Fruit fly (Drosophila melanogaster): Measurements from ENCODE around the gene Rac1.
A peak's percentile ranks its signal among the peaks of the same experiment; 100 is the strongest.

The Rac1 gene

DNA sequence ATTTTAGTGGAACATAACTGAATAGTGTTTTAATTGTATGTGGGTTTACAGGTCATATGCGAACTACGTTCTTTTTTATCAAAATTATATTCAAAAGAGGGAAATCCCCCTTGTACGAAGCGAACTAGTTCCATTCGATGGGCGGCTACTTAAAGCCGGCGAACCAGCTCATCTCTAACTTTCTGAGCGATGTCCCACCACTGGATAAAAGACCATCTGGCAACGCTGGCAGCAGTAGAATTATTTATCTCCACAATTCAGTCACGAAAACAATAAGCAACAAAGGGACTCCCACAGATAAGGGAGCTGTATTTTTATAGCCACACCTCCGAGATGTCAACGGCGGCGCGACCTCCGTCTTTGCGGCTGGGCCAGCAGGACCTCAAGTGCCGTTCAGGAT is 6.8 kb downstream of the Rac1 start, which contains the start of gene Rabex-5 (continued):
- TF ChIP-seq CG17568 (GFP tag; optimal IDR thresholded peaks at IDR 0.05) (no peak), ftz-f1 (GFP tag; optimal IDR thresholded peaks at IDR 0.05) (peak; percentile 0), hkb (optimal IDR thresholded peaks at IDR 0.05) (no peak), hkb (GFP tag; IDR thresholded peaks at IDR 0.05) (no peak), CG13624 (GFP tag; optimal IDR thresholded peaks at IDR 0.05) (peak; percentile 43), Hey (tag; optimal IDR thresholded peaks at IDR 0.05) (no peak), CG10147 (GFP tag; optimal IDR thresholded peaks at IDR 0.05) (peak; percentile 6), crp (GFP tag; optimal IDR thresholded peaks at IDR 0.05) (no peak), Sin3A (optimal IDR thresholded peaks at IDR 0.05) (peak; percentile 36), gcm2 (GFP tag; optimal IDR thresholded peaks at IDR 0.05) (no peak), NK7.1 (GFP tag; optimal IDR thresholded peaks at IDR 0.05) (peak; percentile 9), ci (GFP tag; IDR thresholded peaks at IDR 0.05) (peak; percentile 51; the same call in 1 of the 3 replicates), pho (GFP tag; optimal IDR thresholded peaks at IDR 0.05) (peak; percentile 33), az2 (GFP tag; optimal IDR thresholded peaks at IDR 0.05) (peak; percentile 35), E2f1 (GFP tag; IDR thresholded peaks at IDR 0.05) (no peak), dpn (GFP tag; optimal IDR thresholded peaks at IDR 0.05) (peak; percentile 26 to 37), CG8290 (GFP tag; optimal IDR thresholded peaks at IDR 0.05) (no peak), CG8290 (tag; optimal IDR thresholded peaks at IDR 0.05) (peak in 1 of 2 experiments; percentile 49), sd (tag; optimal IDR thresholded peaks at IDR 0.05) (no peak), ems (GFP tag; optimal IDR thresholded peaks at IDR 0.05) (peak; percentile 14), nom (GFP tag; optimal IDR thresholded peaks at IDR 0.05) (peak; percentile 9), Myb (GFP tag; optimal IDR thresholded peaks at IDR 0.05) (peak; percentile 46), CG14441 (GFP tag; IDR thresholded peaks at IDR 0.05) (no peak), knrl (GFP tag; IDR thresholded peaks at IDR 0.05; ENCODE audit: partially characterized antibody) (peak; percentile 88), CG33213 (GFP tag; optimal IDR thresholded peaks at IDR 0.05) (peak; percentile 93), Elba2 (GFP tag; optimal IDR thresholded peaks at IDR 0.05) (no peak), E2f2 (GFP tag; IDR thresholded peaks at IDR 0.05) (peak; percentile 74), CG7372 (GFP tag; IDR thresholded peaks at IDR 0.05) (0 out of 2 replicates have a peak, but pooled peaks have one; percentile 13), org-1 (GFP tag; optimal IDR thresholded peaks at IDR 0.05) (no peak), jigr1 (GFP tag; IDR thresholded peaks at IDR 0.05) (no peak), CG8089 (GFP tag; optimal IDR thresholded peaks at IDR 0.05) (no peak), Oaz (GFP tag; IDR thresholded peaks at IDR 0.05) (no peak), CG12155 (GFP tag; optimal IDR thresholded peaks at IDR 0.05) (peak; percentile 45), Blimp-1 (GFP tag; optimal IDR thresholded peaks at IDR 0.05) (no peak), lab (GFP tag; optimal IDR thresholded peaks at IDR 0.05) (no peak), CG2120 (GFP tag; optimal IDR thresholded peaks at IDR 0.05) (peak; percentile 77), MESR4 (GFP tag; optimal IDR thresholded peaks at IDR 0.05) (peak; percentile 79), dati (GFP tag; IDR thresholded peaks at IDR 0.05) (no peak), unpg (GFP tag; optimal IDR thresholded peaks at IDR 0.05) (peak; percentile 6), CG14014 (GFP tag; IDR thresholded peaks at IDR 0.05) (no peak), mam (GFP tag; optimal IDR thresholded peaks at IDR 0.05) (peak; percentile 54), Atf6 (GFP tag; IDR thresholded peaks at IDR 0.05) (no peak; the same call in 1 of the 2 replicates), CG10267 (tag; optimal IDR thresholded peaks at IDR 0.05) (peak; percentile 25), amos (GFP tag; IDR thresholded peaks at IDR 0.05; ENCODE audit: partially characterized antibody) (peak; percentile 92), HLH54F (GFP tag; optimal IDR thresholded peaks at IDR 0.05) (peak; percentile 16), CG6791 (GFP tag; IDR thresholded peaks at IDR 0.05; ENCODE audit: partially characterized antibody) (peak; percentile 90), CG9437 (GFP tag; optimal IDR thresholded peaks at IDR 0.05) (no peak), Rfx (GFP tag; IDR thresholded peaks at IDR 0.05) (peak; percentile 63), stwl (tag; optimal IDR thresholded peaks at IDR 0.05) (peak; percentile 87), dmrt99B (tag; optimal IDR thresholded peaks at IDR 0.05) (no peak), Dref (GFP tag; IDR thresholded peaks at IDR 0.05) (peak; percentile 51), CG14860 (GFP tag; IDR thresholded peaks at IDR 0.05; ENCODE audit: partially characterized antibody) (peak; percentile 53; the same call in 2 of the 3 replicates)

All from whole organism, embryonic.